Fruit fly (Drosophila melanogaster) whole organism, adult: Measurements from ENCODE around the gene Strump.
A peak's percentile ranks its signal among the peaks of the same experiment; 100 is the strongest.

Experiments used
- CG11617 ChIP-seq: fragments of 200-800 bp; sonication (Bioruptor generic); optimal IDR thresholded peaks from 2 replicates; lab custom pipeline; 2017; ENCODE audit warnings: mild to moderate bottlenecking, missing biosample characterization, missing genetic modification reagents, missing genetic modification characterization
- CG12768 ChIP-seq: fragments of 200-800 bp; sonication (Bioruptor generic); optimal IDR thresholded peaks from 2 replicates; lab custom pipeline; 2017; ENCODE audit warnings: missing biosample characterization, missing genetic modification characterization, mild to moderate bottlenecking, moderate library complexity, missing genetic modification reagents
- CG14711 ChIP-seq: fragments of 200-800 bp; sonication (Bioruptor generic); optimal IDR thresholded peaks from 2 replicates; lab custom pipeline; 2018; ENCODE audit warnings: missing biosample characterization, mild to moderate bottlenecking, missing genetic modification characterization, moderate library complexity
- CG1620 ChIP-seq: fragments of 200-800 bp; sonication (Bioruptor generic); optimal IDR thresholded peaks from 2 replicates; lab custom pipeline; 2016; ENCODE audit warnings: missing biosample characterization, missing genetic modification characterization
- CG33017 ChIP-seq: fragments of 200-800 bp; sonication (Bioruptor generic); optimal IDR thresholded peaks from 2 replicates; lab custom pipeline; 2018; ENCODE audit warnings: missing biosample characterization, mild to moderate bottlenecking, missing genetic modification characterization, moderate library complexity
- CG7101 ChIP-seq: fragments of 200-800 bp; sonication (Bioruptor generic); optimal IDR thresholded peaks from 2 replicates; lab custom pipeline; 2018; ENCODE audit warnings: missing biosample characterization, mild to moderate bottlenecking, missing genetic modification characterization, moderate library complexity
- Hr96 ChIP-seq: fragments of 200-800 bp; sonication (Bioruptor generic); optimal IDR thresholded peaks from 2 replicates; lab custom pipeline; 2016; ENCODE audit warnings: missing biosample characterization, missing genetic modification characterization
- bab1 ChIP-seq: fragments of 200-800 bp; sonication (Bioruptor generic); optimal IDR thresholded peaks from 3 replicates; lab custom pipeline; 2019; ENCODE audit warnings: missing biosample characterization, mild to moderate bottlenecking, missing genetic modification characterization, moderate library complexity
- cnc ChIP-seq, 2 experiments: fragments of >200 bp; optimal IDR thresholded peaks; 2 replicates each; lab custom pipeline; 2017
- kay ChIP-seq: fragments of 200-800 bp; sonication (Bioruptor generic); peaks from one replicate; lab custom pipeline; 2016; ENCODE audit warnings: missing biosample characterization, missing genetic modification characterization, borderline replicate concordance
- tj ChIP-seq: fragments of 200-800 bp; sonication (Bioruptor generic); optimal IDR thresholded peaks from 3 replicates; lab custom pipeline; 2017; ENCODE audit warnings: missing biosample characterization, mild to moderate bottlenecking, missing genetic modification characterization, moderate library complexity
- toe ChIP-seq: fragments of 200-800 bp; sonication (Bioruptor generic); optimal IDR thresholded peaks from 2 replicates; lab custom pipeline; 2016; ENCODE audit warnings: missing biosample characterization, missing genetic modification characterization

- TF ChIP-seq CG12768, result no peak
- TF ChIP-seq bab1 (GFP tag; lab: Kevin White, UChicago), result no peak
- TF ChIP-seq cnc (optimal IDR thresholded peaks at IDR 0.05; lab: Kevin White, UChicago), result no peak
- peak; percentile 52 for TF ChIP-seq kay (GFP tag; lab: Kevin White, UChicago)
- TF ChIP-seq tj (GFP tag; lab: Kevin White, UChicago), result no peak
- TF ChIP-seq Hr96 (GFP tag; lab: Kevin White, UChicago), result no peak
- no peak for TF ChIP-seq CG7101
- TF ChIP-seq CG33017 (tag; lab: Kevin White, UChicago), result no peak
- TF ChIP-seq CG11617 (GFP tag; lab: Kevin White, UChicago), result no peak
- no peak for TF ChIP-seq CG1620
- no peak for TF ChIP-seq toe
- TF ChIP-seq CG14711 (tag; lab: Kevin White, UChicago), result no peak
These were observed 45.2 kb downstream of the Strump start for dm6 chr3L:16166998-16167344.
